Fruit fly (Drosophila melanogaster) whole organism, embryonic: ENCODE measurements around the gene CG32192.
A peak's percentile ranks its signal among the peaks of the same experiment; 100 is the strongest.

Experiments
- Atf6 ChIP-seq: fragments of 200-800 bp; sonication (Bioruptor generic); IDR thresholded peaks from 2 replicates; pipeline ENCODE4 v1.3.6; 2022; ENCODE audit warnings: missing biosample characterization, missing genetic modification characterization
- C15 ChIP-seq: fragments of 200-800 bp; sonication (Bioruptor generic); IDR thresholded peaks from 3 replicates; pipeline ENCODE4 v1.3.6; 2022; ENCODE audit warnings: missing biosample characterization, missing genetic modification characterization
- CG10979 ChIP-seq: fragments of 200-800 bp; sonication (Bioruptor generic); optimal IDR thresholded peaks from 2 replicates; lab custom pipeline; 2018; ENCODE audit warnings: missing biosample characterization, mild to moderate bottlenecking, missing genetic modification characterization, moderate library complexity
- CG11456 ChIP-seq: fragments of 200-800 bp; sonication (Bioruptor generic); IDR thresholded peaks from 3 replicates; pipeline ENCODE4 v1.3.6; 2022; ENCODE audit warnings: missing biosample characterization, missing genetic modification characterization
- CG1233 ChIP-seq: fragments of 200-800 bp; sonication (Bioruptor generic); optimal IDR thresholded peaks from 4 replicates; lab custom pipeline; 2018; ENCODE audit warnings: missing biosample characterization, mild to moderate bottlenecking, missing genetic modification characterization
- CG13296 ChIP-seq: fragments of 200-800 bp; sonication (Bioruptor generic); optimal IDR thresholded peaks from 3 replicates; lab custom pipeline; 2018; ENCODE audit warnings: missing biosample characterization, mild to moderate bottlenecking, missing genetic modification characterization
- CG13424 ChIP-seq: fragments of 200-800 bp; sonication (Bioruptor generic); optimal IDR thresholded peaks from 2 replicates; lab custom pipeline; 2019; ENCODE audit warnings: missing biosample characterization, mild to moderate bottlenecking, missing genetic modification characterization, moderate library complexity
- CG15073 ChIP-seq: fragments of 200-800 bp; sonication (Bioruptor generic); optimal IDR thresholded peaks from 2 replicates; lab custom pipeline; 2016; ENCODE audit warnings: missing biosample characterization, missing genetic modification characterization
- CG17328 ChIP-seq: fragments of 200-800 bp; sonication (Bioruptor generic); IDR thresholded peaks from 2 replicates; pipeline ENCODE4 v1.3.6; 2022; ENCODE audit warnings: missing biosample characterization, missing genetic modification characterization
- CG30020 ChIP-seq: fragments of 200-800 bp; optimal IDR thresholded peaks from 2 replicates; lab custom pipeline; 2019; ENCODE audit warnings: missing biosample characterization, mild to moderate bottlenecking, missing genetic modification characterization, moderate library complexity
- CG31224 ChIP-seq: fragments of 200-800 bp; sonication (Bioruptor generic); IDR thresholded peaks from 2 replicates; pipeline ENCODE4 v1.3.6; 2022; ENCODE audit warnings: missing biosample characterization, missing genetic modification characterization
- CG31365 ChIP-seq: fragments of 200-800 bp; sonication (Bioruptor generic); optimal IDR thresholded peaks from 2 replicates; lab custom pipeline; 2018; ENCODE audit warnings: missing biosample characterization, mild to moderate bottlenecking, missing genetic modification characterization
- CG32772 ChIP-seq: fragments of 200-800 bp; sonication (Bioruptor generic); IDR thresholded peaks from 2 replicates; pipeline ENCODE4 v1.3.6; 2022; ENCODE audit warnings: missing biosample characterization, missing genetic modification characterization
- CG6683 ChIP-seq: fragments of 200-800 bp; sonication (Bioruptor generic); optimal IDR thresholded peaks from 2 replicates; lab custom pipeline; 2017; ENCODE audit warnings: missing biosample characterization, mild to moderate bottlenecking, missing genetic modification characterization, missing genetic modification reagents
- CG7839 ChIP-seq: fragments of 200-800 bp; sonication (Bioruptor generic); optimal IDR thresholded peaks from 3 replicates; lab custom pipeline; 2018; ENCODE audit warnings: missing biosample characterization, mild to moderate bottlenecking, missing genetic modification characterization, moderate library complexity
- CG8765 ChIP-seq: fragments of 200-800 bp; sonication (Bioruptor generic); IDR thresholded peaks from 2 replicates; pipeline ENCODE4 v1.3.6; 2022; ENCODE audit warnings: missing biosample characterization, missing genetic modification characterization
- CG8944 ChIP-seq: fragments of 200-800 bp; sonication (Bioruptor generic); optimal IDR thresholded peaks from 3 replicates; lab custom pipeline; 2016; ENCODE audit warnings: missing biosample characterization, missing genetic modification characterization
- Dbx ChIP-seq: fragments of 200-800 bp; sonication (Bioruptor generic); IDR thresholded peaks from 3 replicates; pipeline ENCODE4 v1.3.6; 2022; ENCODE audit warnings: missing biosample characterization, missing genetic modification characterization
- Drgx ChIP-seq: fragments of 200-800 bp; sonication (Bioruptor generic); IDR thresholded peaks from 2 replicates; pipeline ENCODE4 v1.3.6; 2022; ENCODE audit warnings: missing biosample characterization, missing genetic modification characterization
- Hr78 ChIP-seq, 2 experiments: fragments of 200-800 bp in 1 of 2; fragments of >200 bp in 1 of 2; sonication (Bioruptor generic) in 1 of 2; optimal IDR thresholded peaks; 2 replicates each; lab custom pipeline; 2017 to 2019; ENCODE audit warnings: missing biosample characterization in 2 of 2, missing genetic modification characterization in 2 of 2, mild to moderate bottlenecking in 1 of 2, moderate library complexity in 1 of 2
- Jarid2 ChIP-seq: fragments of 200-800 bp; sonication (Bioruptor generic); optimal IDR thresholded peaks from 3 replicates; lab custom pipeline; 2017; ENCODE audit warnings: mild to moderate bottlenecking, missing biosample characterization, missing genetic modification reagents, missing genetic modification characterization
- NFAT ChIP-seq: fragments of 200-800 bp; sonication (Bioruptor generic); IDR thresholded peaks from 2 replicates; pipeline ENCODE4 v1.3.6; 2022; ENCODE audit warnings: missing biosample characterization, missing genetic modification characterization
- Opbp ChIP-seq: fragments of 200-800 bp; sonication (Bioruptor generic); IDR thresholded peaks from 3 replicates; pipeline ENCODE4 v1.3.6; 2022; ENCODE audit warnings: missing biosample characterization, missing genetic modification characterization; ENCODE audit not compliant: partially characterized antibody
- PHDP ChIP-seq: fragments of 200-800 bp; sonication (Bioruptor generic); optimal IDR thresholded peaks from 3 replicates; lab custom pipeline; 2018; ENCODE audit warnings: missing biosample characterization, mild to moderate bottlenecking, missing genetic modification characterization, moderate library complexity
- Ptx1 ChIP-seq: fragments of 200-800 bp; sonication (Bioruptor generic); IDR thresholded peaks from 2 replicates; pipeline ENCODE4 v1.3.6; 2022; ENCODE audit warnings: missing biosample characterization, missing genetic modification characterization
- Sry-β ChIP-seq: fragments of 200-800 bp; sonication (Bioruptor generic); optimal IDR thresholded peaks from 2 replicates; lab custom pipeline; 2018; ENCODE audit warnings: missing biosample characterization, mild to moderate bottlenecking, missing genetic modification characterization, moderate library complexity
- amos ChIP-seq: fragments of 200-800 bp; sonication (Bioruptor generic); IDR thresholded peaks from 2 replicates; pipeline ENCODE4 v1.3.6; 2022; ENCODE audit warnings: missing biosample characterization, missing genetic modification characterization; ENCODE audit not compliant: partially characterized antibody
- az2 ChIP-seq: fragments of 200-800 bp; sonication (Bioruptor generic); optimal IDR thresholded peaks from 3 replicates; lab custom pipeline; 2016; ENCODE audit warnings: missing biosample characterization, missing genetic modification characterization
- bbx ChIP-seq: fragments of 200-800 bp; sonication (Bioruptor generic); IDR thresholded peaks from 2 replicates; pipeline ENCODE4 v1.3.6; 2022; ENCODE audit warnings: missing biosample characterization, missing genetic modification characterization; ENCODE audit not compliant: partially characterized antibody
- bowl ChIP-seq: fragments of 200-800 bp; sonication (Bioruptor generic); IDR thresholded peaks from 2 replicates; pipeline ENCODE4 v1.3.6; 2022; ENCODE audit warnings: missing biosample characterization, missing genetic modification characterization
- cg ChIP-seq: fragments of 200-800 bp; sonication (Bioruptor generic); optimal IDR thresholded peaks from 3 replicates; lab custom pipeline; 2019; ENCODE audit warnings: missing biosample characterization, mild to moderate bottlenecking, missing genetic modification characterization, moderate library complexity
- cwo ChIP-seq: fragments of 200-800 bp; sonication (Bioruptor generic); optimal IDR thresholded peaks from 3 replicates; lab custom pipeline; 2017; ENCODE audit warnings: missing biosample characterization, missing genetic modification characterization, mild to moderate bottlenecking, moderate library complexity, missing genetic modification reagents
- disco-r ChIP-seq: fragments of 200-800 bp; sonication (Bioruptor generic); optimal IDR thresholded peaks from 2 replicates; lab custom pipeline; 2016; ENCODE audit warnings: missing biosample characterization, missing genetic modification characterization
- dpn ChIP-seq, 2 experiments: fragments of 200-800 bp; sonication (Bioruptor generic); optimal IDR thresholded peaks; 3 replicates each; lab custom pipeline; 2016; ENCODE audit warnings: missing biosample characterization in 2 of 2, missing genetic modification characterization in 2 of 2
- en ChIP-seq: fragments of 200-800 bp; sonication (Bioruptor generic); optimal IDR thresholded peaks from 2 replicates; lab custom pipeline; 2016; ENCODE audit warnings: missing biosample characterization, missing genetic modification characterization
- exex ChIP-seq: fragments of 200-800 bp; sonication (Bioruptor generic); optimal IDR thresholded peaks from 4 replicates; lab custom pipeline; 2018; ENCODE audit warnings: missing biosample characterization, mild to moderate bottlenecking, missing genetic modification characterization, moderate library complexity
- gem ChIP-seq: fragments of 200-800 bp; sonication (Bioruptor generic); optimal IDR thresholded peaks from 2 replicates; lab custom pipeline; 2019; ENCODE audit warnings: missing biosample characterization, mild to moderate bottlenecking, missing genetic modification characterization, moderate library complexity
- gro ChIP-seq: fragments of 200-800 bp; sonication (Bioruptor generic); optimal IDR thresholded peaks from 2 replicates; lab custom pipeline; 2016; ENCODE audit warnings: missing biosample characterization, missing genetic modification characterization
- hth ChIP-seq: fragments of >200 bp; optimal IDR thresholded peaks from 2 replicates; lab custom pipeline; 2017; ENCODE audit warnings: inconsistent platforms
- kah ChIP-seq: fragments of 200-800 bp; sonication (Bioruptor generic); optimal IDR thresholded peaks from 2 replicates; lab custom pipeline; 2018; ENCODE audit warnings: missing biosample characterization, mild to moderate bottlenecking, missing genetic modification characterization
- pfk ChIP-seq: fragments of 200-800 bp; sonication (Bioruptor generic); optimal IDR thresholded peaks from 2 replicates; lab custom pipeline; 2018; ENCODE audit warnings: missing biosample characterization, mild to moderate bottlenecking, missing genetic modification characterization, moderate library complexity
- phol ChIP-seq: fragments of 200-800 bp; sonication (Bioruptor generic); optimal IDR thresholded peaks from 3 replicates; lab custom pipeline; 2018; ENCODE audit warnings: missing biosample characterization, mild to moderate bottlenecking, missing genetic modification characterization, moderate library complexity
- repo ChIP-seq: fragments of 200-800 bp; sonication (Bioruptor generic); optimal IDR thresholded peaks from 2 replicates; lab custom pipeline; 2016; ENCODE audit warnings: missing biosample characterization, missing genetic modification characterization
- schlank ChIP-seq: fragments of 200-800 bp; sonication (Bioruptor generic); optimal IDR thresholded peaks from 2 replicates; lab custom pipeline; 2018; ENCODE audit warnings: missing biosample characterization, mild to moderate bottlenecking, missing genetic modification characterization
- sima ChIP-seq: fragments of 200-800 bp; sonication (Bioruptor generic); optimal IDR thresholded peaks from 2 replicates; lab custom pipeline; 2016; ENCODE audit warnings: missing biosample characterization, missing genetic modification characterization
- sisA ChIP-seq: fragments of 200-800 bp; sonication (Bioruptor generic); IDR thresholded peaks from 2 replicates; pipeline ENCODE4 v1.3.6; 2022; ENCODE audit warnings: missing biosample characterization, missing genetic modification characterization
- slbo ChIP-seq: fragments of 200-800 bp; sonication (Bioruptor generic); IDR thresholded peaks from 2 replicates; pipeline ENCODE4 v1.3.6; 2022; ENCODE audit warnings: missing biosample characterization, missing genetic modification characterization
- sqz ChIP-seq: fragments of 200-800 bp; sonication (Bioruptor generic); optimal IDR thresholded peaks from 3 replicates; lab custom pipeline; 2018; ENCODE audit warnings: missing biosample characterization, mild to moderate bottlenecking, missing genetic modification characterization
- tin ChIP-seq: fragments of 200-800 bp; sonication (Bioruptor generic); optimal IDR thresholded peaks from 3 replicates; lab custom pipeline; 2016; ENCODE audit warnings: missing biosample characterization, missing genetic modification characterization
- toy ChIP-seq: fragments of 200-800 bp; sonication (Bioruptor generic); IDR thresholded peaks from 2 replicates; pipeline ENCODE4 v1.3.6; 2022; ENCODE audit warnings: missing biosample characterization, missing genetic modification characterization
- twi ChIP-seq: fragments of 200-800 bp; optimal IDR thresholded peaks from 2 replicates; lab custom pipeline; 2019; ENCODE audit warnings: missing biosample characterization, mild to moderate bottlenecking, missing genetic modification characterization, moderate library complexity
- vvl ChIP-seq: fragments of 200-800 bp; sonication (Bioruptor generic); IDR thresholded peaks from 2 replicates; pipeline ENCODE4 v1.3.6; 2022; ENCODE audit warnings: missing biosample characterization, missing genetic modification characterization

The CG32192 gene

dm6 chr3L:18020944-18021343, 19.2 kb upstream of the CG32192 start (continued):
- TF ChIP-seq repo (GFP tag; lab: Kevin White, UChicago): no peak
- TF ChIP-seq CG31224 (GFP tag; lab: Robert Waterston, UW): no peak
- TF ChIP-seq Drgx (GFP tag; lab: Robert Waterston, UW): peak; percentile 15; the same call in 1 of the 2 replicates
- TF ChIP-seq CG8765 (GFP tag; lab: Robert Waterston, UW): no peak
- no peak for TF ChIP-seq hth (lab: Kevin White, UChicago)
- no peak for TF ChIP-seq CG17328 (GFP tag; lab: Robert Waterston, UW)
- TF ChIP-seq slbo (GFP tag; lab: Robert Waterston, UW): no peak
- peak; percentile 35 for TF ChIP-seq phol
- TF ChIP-seq kah (GFP tag; lab: Kevin White, UChicago): no peak
- no peak for TF ChIP-seq bbx (GFP tag; lab: Robert Waterston, UW)
- TF ChIP-seq bowl: no peak
- TF ChIP-seq cwo (GFP tag; lab: Kevin White, UChicago): no peak
- TF ChIP-seq vvl (GFP tag; lab: Robert Waterston, UW): no peak
- TF ChIP-seq Sry-β: no peak
- TF ChIP-seq gro (GFP tag; lab: Kevin White, UChicago): no peak
- peak; percentile 19 for TF ChIP-seq CG1233
- no peak for TF ChIP-seq dpn (GFP tag; optimal IDR thresholded peaks at IDR 0.05; lab: Kevin White, UChicago)
- TF ChIP-seq C15 (GFP tag; lab: Robert Waterston, UW): no peak
- TF ChIP-seq CG30020 (tag; lab: Kevin White, UChicago): no peak
- TF ChIP-seq NFAT: no peak
- no peak for TF ChIP-seq CG6683
- TF ChIP-seq Ptx1 (GFP tag; lab: Robert Waterston, UW): no peak
- no peak for TF ChIP-seq toy (GFP tag; lab: Robert Waterston, UW)
- peak; percentile 30 for TF ChIP-seq CG7839 (tag; lab: Kevin White, UChicago)
- peak; percentile 64 for TF ChIP-seq CG13296
- no peak for TF ChIP-seq CG11456 (GFP tag; lab: Robert Waterston, UW)
- no peak for TF ChIP-seq Hr78 (GFP tag; optimal IDR thresholded peaks at IDR 0.05; lab: Kevin White, UChicago)
- peak; percentile 12 for TF ChIP-seq schlank (tag; lab: Kevin White, UChicago)
- no peak for TF ChIP-seq CG13424 (tag; lab: Kevin White, UChicago)
- TF ChIP-seq PHDP (tag; lab: Kevin White, UChicago): peak; percentile 34
- no peak for TF ChIP-seq CG15073 (GFP tag; lab: Kevin White, UChicago)
- TF ChIP-seq CG32772 (GFP tag; lab: Robert Waterston, UW): no peak
- no peak for TF ChIP-seq CG8944 (GFP tag; lab: Kevin White, UChicago)
- peak; percentile 37 for TF ChIP-seq sqz
- no peak for TF ChIP-seq exex (tag; lab: Kevin White, UChicago)
- no peak for TF ChIP-seq en (GFP tag; lab: Kevin White, UChicago)
- TF ChIP-seq gem (tag; lab: Kevin White, UChicago): no peak
- TF ChIP-seq pfk (GFP tag; lab: Kevin White, UChicago): no peak
- TF ChIP-seq tin: no peak
- peak; percentile 85 for TF ChIP-seq cg
- peak; percentile 14 for TF ChIP-seq Jarid2
- TF ChIP-seq amos (GFP tag; lab: Robert Waterston, UW): no peak
- TF ChIP-seq az2 (GFP tag; lab: Kevin White, UChicago): no peak
- no peak for TF ChIP-seq sisA (GFP tag; lab: Robert Waterston, UW)
- no peak for TF ChIP-seq CG10979 (tag; lab: Kevin White, UChicago)
- peak; percentile 19 for TF ChIP-seq CG31365
- no peak for TF ChIP-seq disco-r (GFP tag; lab: Kevin White, UChicago)
- TF ChIP-seq twi (tag; lab: Kevin White, UChicago): no peak
- TF ChIP-seq sima: no peak
- TF ChIP-seq Dbx (GFP tag; lab: Robert Waterston, UW): no peak
- TF ChIP-seq Atf6 (GFP tag; lab: Robert Waterston, UW): no peak
- no peak for TF ChIP-seq Opbp (GFP tag; lab: Robert Waterston, UW)
